Worm (Caenorhabditis elegans): ENCODE results near the gene rpb-2.

The rpb-2 gene

DNA sequence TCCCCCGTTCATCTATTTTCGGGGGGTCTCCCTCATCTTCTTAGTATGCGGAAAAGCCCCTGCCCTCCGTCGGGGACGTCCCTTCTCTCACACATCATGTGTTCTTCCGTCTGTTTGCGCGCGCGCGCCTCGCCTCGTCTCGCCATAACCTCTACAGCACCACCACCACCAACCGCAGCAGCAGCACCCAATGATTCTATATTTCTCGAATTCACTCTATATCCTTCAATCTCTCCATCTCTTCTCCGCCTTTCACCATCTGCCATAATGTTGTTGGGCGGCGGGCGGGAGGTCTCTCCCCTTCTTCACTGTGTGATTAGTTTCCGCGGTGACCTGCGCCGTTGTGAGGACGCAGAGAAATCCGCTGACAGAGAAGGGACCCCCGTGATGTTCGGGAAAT is 8.0 kb downstream of the rpb-2 start (continued):
- TF ChIP-seq sdc-2 (tag; optimal IDR thresholded peaks at IDR 0.05) (peak; percentile 55), che-1 (tag; optimal IDR thresholded peaks at IDR 0.05) (no peak), npax-4 (tag; optimal IDR thresholded peaks at IDR 0.05) (no peak), eyg-1 (tag; optimal IDR thresholded peaks at IDR 0.05) (peak; percentile 30), hlh-8 (tag; optimal IDR thresholded peaks at IDR 0.05) (peak; percentile 76), ztf-16 (tag; optimal IDR thresholded peaks at IDR 0.05) (no peak), pros-1 (tag; optimal IDR thresholded peaks at IDR 0.05) (peak; percentile 47), C38D4.7 (GFP tag; optimal IDR thresholded peaks at IDR 0.05) (peak; percentile 18), pat-9 (tag; optimal IDR thresholded peaks at IDR 0.05) (no peak), ttx-3 (tag; optimal IDR thresholded peaks at IDR 0.05) (no peak), dve-1 (tag; optimal IDR thresholded peaks at IDR 0.05) (no peak), elt-2 (tag; optimal IDR thresholded peaks at IDR 0.05) (no peak), hlh-13 (GFP tag; optimal IDR thresholded peaks at IDR 0.05) (no peak), hlh-15 (tag; optimal IDR thresholded peaks at IDR 0.05) (no peak), ets-4 (tag; optimal IDR thresholded peaks at IDR 0.05) (peak; percentile 19), ceh-22 (tag; optimal IDR thresholded peaks at IDR 0.05) (no peak), Y22D7AL.16 (tag; optimal IDR thresholded peaks at IDR 0.05) (no peak), fax-1 (tag; optimal IDR thresholded peaks at IDR 0.05) (peak; percentile 52), nfya-1 (tag; optimal IDR thresholded peaks at IDR 0.05) (peak; percentile 73), nhr-232 (tag; optimal IDR thresholded peaks at IDR 0.05) (peak; percentile 9), madf-2 (tag; optimal IDR thresholded peaks at IDR 0.05) (no peak), ceh-6 (GFP tag; optimal IDR thresholded peaks at IDR 0.05) (peak; percentile 2), ceh-30 (tag; optimal IDR thresholded peaks at IDR 0.05) (no peak)

DNA sequence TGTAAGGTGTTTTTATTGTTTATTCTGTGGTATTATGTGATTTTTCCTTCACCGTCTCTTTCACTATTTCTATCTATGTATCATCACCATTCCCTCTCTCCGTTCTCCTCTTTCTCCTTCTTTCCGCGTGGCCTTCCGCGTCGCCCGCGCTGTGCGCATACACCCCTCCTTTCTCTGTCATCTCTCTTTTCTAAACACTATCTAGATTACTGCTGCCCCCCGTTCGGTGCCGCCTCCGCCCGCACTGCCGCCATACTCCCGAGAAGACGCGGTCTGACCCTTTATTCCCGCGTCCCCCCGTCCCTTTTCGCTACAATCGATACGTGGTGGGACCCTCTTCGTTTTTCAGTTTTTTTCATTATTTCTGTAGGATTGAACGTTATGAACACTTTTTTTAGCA is 9.3 kb downstream of the rpb-2 start:
- TF ChIP-seq ets-4 (tag; optimal IDR thresholded peaks at IDR 0.05) (peak; percentile 27), hlh-30 (tag; optimal IDR thresholded peaks at IDR 0.05; ENCODE audit: insufficient read depth) (peak; percentile 23), Y22D7AL.16 (tag; optimal IDR thresholded peaks at IDR 0.05) (no peak), T23F11.4 (GFP tag; optimal IDR thresholded peaks at IDR 0.05) (peak; percentile 43), ceh-34 (tag; optimal IDR thresholded peaks at IDR 0.05) (peak; percentile 49), sdc-2 (tag; optimal IDR thresholded peaks at IDR 0.05) (peak; percentile 49), ceh-31 (tag; optimal IDR thresholded peaks at IDR 0.05) (peak; percentile 50), ceh-19 (GFP tag; optimal IDR thresholded peaks at IDR 0.05) (peak; percentile 17), ceh-14 (tag; optimal IDR thresholded peaks at IDR 0.05) (no peak), elt-4 (tag; optimal IDR thresholded peaks at IDR 0.05) (no peak), F13H6.1 (tag; optimal IDR thresholded peaks at IDR 0.05) (peak; percentile 47), dmd-4 (tag; optimal IDR thresholded peaks at IDR 0.05; ENCODE audit: borderline replicate concordance) (peak; percentile 45), lim-6 (tag; optimal IDR thresholded peaks at IDR 0.05) (no peak), unc-86 (tag; optimal IDR thresholded peaks at IDR 0.05) (no peak), tbx-7 (tag; optimal IDR thresholded peaks at IDR 0.05) (peak; percentile 4), unc-3 (GFP tag; conservative IDR thresholded peaks at IDR 0.05) (no peak), unc-3 (tag; optimal IDR thresholded peaks at IDR 0.05) (no peak), ref-2 (tag; optimal IDR thresholded peaks at IDR 0.05) (peak; percentile 14), nfya-1 (tag; optimal IDR thresholded peaks at IDR 0.05) (peak; percentile 11), tbx-2 (tag; optimal IDR thresholded peaks at IDR 0.05) (peak; percentile 41), pros-1 (tag; optimal IDR thresholded peaks at IDR 0.05) (peak; percentile 30), ceh-6 (GFP tag; optimal IDR thresholded peaks at IDR 0.05) (no peak), rnt-1 (tag; optimal IDR thresholded peaks at IDR 0.05) (peak; percentile 23), C08G9.2 (tag; optimal IDR thresholded peaks at IDR 0.05) (peak; percentile 42)

DNA sequence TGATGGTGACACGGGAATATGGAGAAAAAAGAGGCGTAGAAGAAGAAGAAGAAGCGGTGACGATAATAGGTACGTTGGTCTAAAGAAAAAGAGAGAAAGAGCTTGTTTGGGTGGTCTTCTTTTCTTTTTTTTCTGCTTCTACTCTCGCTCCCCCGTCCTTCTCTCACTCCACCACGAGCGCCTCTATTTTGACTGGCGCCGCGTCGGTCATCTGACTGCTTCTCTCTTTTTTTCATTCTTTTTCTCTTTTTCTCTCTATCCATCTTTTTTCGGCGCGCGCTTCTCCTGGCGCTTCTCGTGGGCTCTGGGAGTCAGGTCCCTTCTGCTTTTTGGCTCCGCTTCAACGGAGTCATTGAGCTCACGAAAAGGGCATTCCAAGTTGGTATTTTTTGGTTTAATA is 11.0 kb downstream of the rpb-2 start:
- TF ChIP-seq fax-1 (tag; optimal IDR thresholded peaks at IDR 0.05) (no peak), lin-11 (tag; optimal IDR thresholded peaks at IDR 0.05) (no peak), dmd-4 (tag; optimal IDR thresholded peaks at IDR 0.05; ENCODE audit: borderline replicate concordance) (no peak), sox-2 (GFP tag; IDR thresholded peaks at IDR 0.05) (no peak), lim-6 (tag; optimal IDR thresholded peaks at IDR 0.05) (no peak), rnt-1 (tag; optimal IDR thresholded peaks at IDR 0.05) (no peak), ceh-19 (GFP tag; optimal IDR thresholded peaks at IDR 0.05) (no peak), gmeb-2 (tag; optimal IDR thresholded peaks at IDR 0.05) (no peak), ceh-14 (tag; optimal IDR thresholded peaks at IDR 0.05) (no peak), zip-5 (tag; optimal IDR thresholded peaks at IDR 0.05) (no peak), Y22D7AL.16 (tag; optimal IDR thresholded peaks at IDR 0.05) (no peak), nhr-11 (tag; optimal IDR thresholded peaks at IDR 0.05) (no peak), ceh-24 (tag; optimal IDR thresholded peaks at IDR 0.05) (no peak), unc-86 (tag; optimal IDR thresholded peaks at IDR 0.05) (no peak), syd-9 (tag; optimal IDR thresholded peaks at IDR 0.05) (no peak)
